Fruit fly (Drosophila melanogaster) whole organism, embryonic: Measurements from ENCODE around the gene et.

ENCODE experiments used
- Antp ChIP-seq: fragments of 200-800 bp; sonication (Bioruptor generic); optimal IDR thresholded peaks from 3 replicates; lab custom pipeline; 2016; ENCODE audit warnings: missing biosample characterization, missing genetic modification characterization
- B-H2 ChIP-seq: fragments of 200-800 bp; sonication (Bioruptor generic); optimal IDR thresholded peaks from 2 replicates; lab custom pipeline; 2018; ENCODE audit warnings: missing biosample characterization, mild to moderate bottlenecking, missing genetic modification characterization
- CG13424 ChIP-seq: fragments of 200-800 bp; sonication (Bioruptor generic); optimal IDR thresholded peaks from 2 replicates; lab custom pipeline; 2019; ENCODE audit warnings: missing biosample characterization, mild to moderate bottlenecking, missing genetic modification characterization, moderate library complexity
- CG14014 ChIP-seq: fragments of 200-800 bp; sonication (Bioruptor generic); IDR thresholded peaks from 2 replicates; pipeline ENCODE4 v1.3.6; 2022; ENCODE audit warnings: missing biosample characterization, missing genetic modification characterization
- CG14441 ChIP-seq: fragments of 200-800 bp; sonication (Bioruptor generic); IDR thresholded peaks from 2 replicates; pipeline ENCODE4 v1.3.6; 2022; ENCODE audit warnings: missing biosample characterization, missing genetic modification characterization
- CG17359 ChIP-seq: fragments of 200-800 bp; sonication (Bioruptor generic); optimal IDR thresholded peaks from 3 replicates; lab custom pipeline; 2018; ENCODE audit warnings: missing biosample characterization, mild to moderate bottlenecking, missing genetic modification characterization, moderate library complexity
- CG17829 ChIP-seq: fragments of 200-800 bp; optimal IDR thresholded peaks from 2 replicates; lab custom pipeline; 2019; ENCODE audit warnings: missing biosample characterization, mild to moderate bottlenecking, missing genetic modification characterization, moderate library complexity
- CG18476 ChIP-seq: fragments of 200-800 bp; sonication (Bioruptor generic); optimal IDR thresholded peaks from 2 replicates; lab custom pipeline; 2016; ENCODE audit warnings: missing biosample characterization, mild to moderate bottlenecking, missing genetic modification characterization
- CG18599 ChIP-seq: fragments of 200-800 bp; sonication (Bioruptor generic); optimal IDR thresholded peaks from 3 replicates; lab custom pipeline; 2017; ENCODE audit warnings: missing biosample characterization, missing genetic modification characterization, mild to moderate bottlenecking, moderate library complexity, missing genetic modification reagents
- CG2116 ChIP-seq: fragments of 200-800 bp; sonication (Bioruptor generic); optimal IDR thresholded peaks from 3 replicates; lab custom pipeline; 2018; ENCODE audit warnings: missing biosample characterization, mild to moderate bottlenecking, missing genetic modification characterization
- CG2120 ChIP-seq: fragments of 200-800 bp; sonication (Bioruptor generic); optimal IDR thresholded peaks from 3 replicates; lab custom pipeline; 2016; ENCODE audit warnings: missing biosample characterization, missing genetic modification characterization
- CG2199 ChIP-seq: fragments of 200-800 bp; sonication (Bioruptor generic); IDR thresholded peaks from 3 replicates; pipeline ENCODE4 v1.3.6; 2022; ENCODE audit warnings: missing biosample characterization, missing genetic modification characterization
- CG2678 ChIP-seq: fragments of 200-800 bp; sonication (Bioruptor generic); optimal IDR thresholded peaks from 3 replicates; lab custom pipeline; 2019; ENCODE audit warnings: missing biosample characterization, mild to moderate bottlenecking, missing genetic modification characterization, moderate library complexity
- CG30431 ChIP-seq: fragments of 200-800 bp; sonication (Bioruptor generic); optimal IDR thresholded peaks from 2 replicates; lab custom pipeline; 2017; ENCODE audit warnings: missing biosample characterization, missing genetic modification characterization
- CG31224 ChIP-seq: fragments of 200-800 bp; sonication (Bioruptor generic); IDR thresholded peaks from 2 replicates; pipeline ENCODE4 v1.3.6; 2022; ENCODE audit warnings: missing biosample characterization, missing genetic modification characterization
- CG33213 ChIP-seq: fragments of 200-800 bp; sonication (Bioruptor generic); optimal IDR thresholded peaks from 3 replicates; lab custom pipeline; 2016; ENCODE audit warnings: missing biosample characterization, missing genetic modification characterization
- CG4328 ChIP-seq: fragments of 200-800 bp; sonication (Bioruptor generic); optimal IDR thresholded peaks from 3 replicates; lab custom pipeline; 2017; ENCODE audit warnings: missing biosample characterization, missing genetic modification reagents, missing genetic modification characterization
- CG5953 ChIP-seq: fragments of 200-800 bp; sonication (Bioruptor generic); IDR thresholded peaks from 2 replicates; pipeline ENCODE4 v1.3.6; 2022; ENCODE audit warnings: missing biosample characterization, missing genetic modification characterization
- CG8089 ChIP-seq: fragments of 200-800 bp; sonication (Bioruptor generic); optimal IDR thresholded peaks from 3 replicates; lab custom pipeline; 2016; ENCODE audit warnings: missing biosample characterization, missing genetic modification characterization
- CG9437 ChIP-seq: fragments of 200-800 bp; sonication (Bioruptor generic); optimal IDR thresholded peaks from 2 replicates; lab custom pipeline; 2018; ENCODE audit warnings: missing biosample characterization, mild to moderate bottlenecking, missing genetic modification characterization
- CG9817 ChIP-seq: fragments of 200-800 bp; sonication (Bioruptor generic); optimal IDR thresholded peaks from 2 replicates; lab custom pipeline; 2018; ENCODE audit warnings: missing biosample characterization, mild to moderate bottlenecking, missing genetic modification characterization, moderate library complexity
- Dek ChIP-seq: fragments of 200-800 bp; sonication (Bioruptor generic); optimal IDR thresholded peaks from 3 replicates; lab custom pipeline; 2019; ENCODE audit warnings: missing biosample characterization, mild to moderate bottlenecking, missing genetic modification characterization, moderate library complexity
- Dip3 ChIP-seq: fragments of 200-800 bp; sonication (Bioruptor generic); optimal IDR thresholded peaks from 3 replicates; lab custom pipeline; 2016; ENCODE audit warnings: missing biosample characterization, missing genetic modification characterization
- HLH54F ChIP-seq: fragments of 200-800 bp; sonication (Bioruptor generic); optimal IDR thresholded peaks from 3 replicates; lab custom pipeline; 2016; ENCODE audit warnings: missing biosample characterization, missing genetic modification characterization
- HmgD ChIP-seq: fragments of 200-800 bp; sonication (Bioruptor generic); optimal IDR thresholded peaks from 3 replicates; lab custom pipeline; 2016; ENCODE audit warnings: missing biosample characterization, missing genetic modification characterization
- Hr3 ChIP-seq: fragments of 200-800 bp; sonication (Bioruptor generic); optimal IDR thresholded peaks from 3 replicates; lab custom pipeline; 2016; ENCODE audit warnings: missing biosample characterization, missing genetic modification characterization
- Lhr ChIP-seq: fragments of 200-800 bp; sonication (Bioruptor generic); optimal IDR thresholded peaks from 3 replicates; lab custom pipeline; 2017; ENCODE audit warnings: mild to moderate bottlenecking, missing biosample characterization, missing genetic modification reagents, missing genetic modification characterization
- Med ChIP-seq: fragments of 200-800 bp; sonication (Bioruptor generic); peaks from one replicate; lab custom pipeline; 2016; ENCODE audit warnings: missing biosample characterization, missing genetic modification characterization, mild to moderate bottlenecking, inconsistent platforms, moderate library complexity
- Mrtf ChIP-seq: fragments of 200-800 bp; sonication (Bioruptor generic); IDR thresholded peaks from 3 replicates; pipeline ENCODE4 v1.3.6; 2022; ENCODE audit warnings: missing biosample characterization, missing genetic modification characterization
- NC2α ChIP-seq: fragments of 200-800 bp; sonication (Bioruptor generic); optimal IDR thresholded peaks from 2 replicates; lab custom pipeline; 2016; ENCODE audit warnings: missing biosample characterization, missing genetic modification characterization
- Nf-YC ChIP-seq: fragments of 200-800 bp; optimal IDR thresholded peaks from 3 replicates; lab custom pipeline; 2019; ENCODE audit warnings: missing biosample characterization, mild to moderate bottlenecking, missing genetic modification characterization, moderate library complexity
- Pdp1 ChIP-seq, 2 experiments: fragments of 200-800 bp; sonication (Bioruptor generic); optimal IDR thresholded peaks; 3 replicates each; lab custom pipeline; 2016; ENCODE audit warnings: missing biosample characterization in 2 of 2, missing genetic modification characterization in 2 of 2, mild to moderate bottlenecking in 1 of 2, moderate library complexity in 1 of 2
- ara ChIP-seq: fragments of 200-800 bp; sonication (Bioruptor generic); IDR thresholded peaks from 2 replicates; pipeline ENCODE4 v1.3.6; 2022; ENCODE audit warnings: missing biosample characterization, missing genetic modification characterization
- chm ChIP-seq: fragments of 200-800 bp; sonication (Bioruptor generic); IDR thresholded peaks from 2 replicates; pipeline ENCODE4 v1.3.6; 2022; ENCODE audit warnings: missing biosample characterization, missing genetic modification characterization
- chn ChIP-seq: fragments of 200-800 bp; sonication (Bioruptor generic); optimal IDR thresholded peaks from 2 replicates; lab custom pipeline; 2016; ENCODE audit warnings: missing biosample characterization, missing genetic modification characterization
- ems ChIP-seq: fragments of 200-800 bp; sonication (Bioruptor generic); optimal IDR thresholded peaks from 3 replicates; lab custom pipeline; 2016; ENCODE audit warnings: missing biosample characterization, missing genetic modification characterization
- fru ChIP-seq: fragments of >200 bp; optimal IDR thresholded peaks from 2 replicates; lab custom pipeline; 2017
- kay ChIP-seq: fragments of 200-800 bp; sonication (Bioruptor generic); optimal IDR thresholded peaks from 2 replicates; lab custom pipeline; 2016; ENCODE audit warnings: missing biosample characterization, missing genetic modification characterization
- kni ChIP-seq: fragments of 200-800 bp; sonication (Bioruptor generic); optimal IDR thresholded peaks from 3 replicates; lab custom pipeline; 2017; ENCODE audit warnings: mild to moderate bottlenecking, missing biosample characterization, missing genetic modification reagents, missing genetic modification characterization
- lab ChIP-seq: fragments of 200-800 bp; sonication (Bioruptor generic); optimal IDR thresholded peaks from 3 replicates; lab custom pipeline; 2017; ENCODE audit warnings: missing biosample characterization, missing genetic modification characterization, mild to moderate bottlenecking, moderate library complexity, missing genetic modification reagents
- nom ChIP-seq: fragments of 200-800 bp; sonication (Bioruptor generic); optimal IDR thresholded peaks from 2 replicates; lab custom pipeline; 2017; ENCODE audit warnings: missing biosample characterization, missing genetic modification characterization, mild to moderate bottlenecking, moderate library complexity, missing genetic modification reagents
- org-1 ChIP-seq: fragments of 200-800 bp; sonication (Bioruptor generic); optimal IDR thresholded peaks from 2 replicates; lab custom pipeline; 2017; ENCODE audit warnings: missing biosample characterization, missing genetic modification characterization
- p53 ChIP-seq: fragments of 200-800 bp; sonication (Bioruptor generic); optimal IDR thresholded peaks from 2 replicates; lab custom pipeline; 2016; ENCODE audit warnings: missing biosample characterization, missing genetic modification characterization
- pnt ChIP-seq: fragments of 200-800 bp; sonication (Bioruptor generic); optimal IDR thresholded peaks from 3 replicates; lab custom pipeline; 2016; ENCODE audit warnings: missing biosample characterization, missing genetic modification characterization
- row ChIP-seq: fragments of 200-800 bp; sonication (Bioruptor generic); IDR thresholded peaks from 3 replicates; pipeline ENCODE4 v1.3.6; 2022; ENCODE audit warnings: missing biosample characterization, missing genetic modification characterization
- slou ChIP-seq: fragments of 200-800 bp; sonication (Bioruptor generic); optimal IDR thresholded peaks from 3 replicates; lab custom pipeline; 2016; ENCODE audit warnings: missing biosample characterization, missing genetic modification characterization
- stwl ChIP-seq: fragments of 200-800 bp; sonication (Bioruptor generic); optimal IDR thresholded peaks from 3 replicates; lab custom pipeline; 2018; ENCODE audit warnings: missing biosample characterization, mild to moderate bottlenecking, missing genetic modification characterization, moderate library complexity
- tna ChIP-seq: fragments of 200-800 bp; sonication (Bioruptor generic); IDR thresholded peaks from 2 replicates; pipeline ENCODE4 v1.3.6; 2022; ENCODE audit warnings: missing biosample characterization, missing genetic modification characterization; ENCODE audit not compliant: partially characterized antibody
- unpg ChIP-seq: fragments of 200-800 bp; sonication (Bioruptor generic); optimal IDR thresholded peaks from 3 replicates; lab custom pipeline; 2018; ENCODE audit warnings: missing biosample characterization, mild to moderate bottlenecking, missing genetic modification characterization, moderate library complexity
- vvl ChIP-seq: fragments of 200-800 bp; sonication (Bioruptor generic); IDR thresholded peaks from 2 replicates; pipeline ENCODE4 v1.3.6; 2022; ENCODE audit warnings: missing biosample characterization, missing genetic modification characterization
- z ChIP-seq: fragments of 200-800 bp; sonication (Bioruptor generic); IDR thresholded peaks from 3 replicates; pipeline ENCODE4 v1.3.6; 2022; ENCODE audit warnings: missing biosample characterization, missing genetic modification characterization

The et gene

DNA sequence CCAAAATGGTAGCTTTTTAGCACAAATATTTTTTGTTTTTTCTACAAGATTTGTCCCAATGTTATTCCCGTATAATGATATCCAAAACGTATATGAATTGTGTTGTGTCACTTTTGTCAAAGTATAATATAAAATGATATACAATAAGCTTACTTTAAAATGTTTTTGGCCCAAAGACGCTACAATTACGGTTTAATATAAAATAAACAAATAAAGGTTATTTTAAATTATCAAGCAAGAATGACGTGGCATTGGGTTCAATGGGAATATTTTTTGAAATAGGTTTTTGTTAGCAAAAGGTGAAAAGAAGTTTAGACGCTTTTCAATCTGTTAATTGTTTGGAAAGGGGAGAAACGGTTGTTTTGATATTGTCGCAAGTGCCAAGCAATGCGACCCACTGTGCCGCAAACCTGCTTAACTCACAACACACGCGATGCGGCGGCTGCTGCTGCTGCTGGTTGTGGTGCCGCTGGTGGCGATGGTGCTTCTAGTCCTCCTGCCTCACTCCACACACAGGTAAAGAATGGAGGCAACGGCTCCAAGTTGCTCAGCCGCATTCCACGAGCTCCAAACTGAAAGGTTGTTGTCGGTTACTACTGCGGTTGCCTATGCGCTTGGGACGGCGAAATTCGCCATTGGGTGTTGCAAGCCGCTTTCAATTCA, 12.4 kb downstream of the et start (continued):
- TF ChIP-seq kni (GFP tag; lab: Kevin White, UChicago), result peak; percentile 50
- peak; percentile 28 for TF ChIP-seq CG4328
- TF ChIP-seq CG2678, result peak; percentile 76
- no peak; the same call in 1 of the 2 replicates for TF ChIP-seq CG14014
- peak; percentile 4 for TF ChIP-seq CG30431 (GFP tag; lab: Kevin White, UChicago)
- no peak for TF ChIP-seq nom (GFP tag; lab: Kevin White, UChicago)
- TF ChIP-seq pnt, result no peak
- no peak for TF ChIP-seq vvl
- peak; percentile 62 for TF ChIP-seq Nf-YC
- no peak for TF ChIP-seq CG8089
- peak; percentile 5 for TF ChIP-seq CG2116 (GFP tag; lab: Kevin White, UChicago)
- no peak for TF ChIP-seq CG14441
- peak; percentile 55 for TF ChIP-seq CG18476 (GFP tag; lab: Kevin White, UChicago)
- TF ChIP-seq z (GFP tag; lab: Robert Waterston, UW), result no peak
- no peak for TF ChIP-seq chn (GFP tag; lab: Kevin White, UChicago)
- TF ChIP-seq p53 (GFP tag; lab: Kevin White, UChicago), result no peak
- TF ChIP-seq CG9437 (GFP tag; lab: Kevin White, UChicago), result peak; percentile 76
- peak; percentile 35 for TF ChIP-seq CG17359 (tag; lab: Kevin White, UChicago)
- TF ChIP-seq Pdp1 (GFP tag; optimal IDR thresholded peaks at IDR 0.05; lab: Kevin White, UChicago), result peak; percentile 14 to 21
- peak; percentile 22 for TF ChIP-seq Antp (GFP tag; lab: Kevin White, UChicago)
- no peak for TF ChIP-seq B-H2 (GFP tag; lab: Kevin White, UChicago)
- TF ChIP-seq row (GFP tag; lab: Robert Waterston, UW), result peak; percentile 71
- peak; percentile 50 for TF ChIP-seq lab (GFP tag; lab: Kevin White, UChicago)
- peak; percentile 48 for TF ChIP-seq CG17829 (tag; lab: Kevin White, UChicago)
- TF ChIP-seq CG9817 (tag; lab: Kevin White, UChicago), result peak; percentile 4
- TF ChIP-seq CG2120 (GFP tag; lab: Kevin White, UChicago), result peak; percentile 62
- TF ChIP-seq Dek (tag; lab: Kevin White, UChicago), result peak; percentile 32
- no peak for TF ChIP-seq NC2α
- peak; percentile 37 for TF ChIP-seq HLH54F
- no peak for TF ChIP-seq fru
- TF ChIP-seq org-1, result peak; percentile 51
- TF ChIP-seq CG2199 (GFP tag; lab: Robert Waterston, UW), result no peak
- TF ChIP-seq CG5953 (GFP tag; lab: Robert Waterston, UW), result no peak
- TF ChIP-seq chm (GFP tag; lab: Robert Waterston, UW), result no peak
- no peak for TF ChIP-seq stwl
- no peak for TF ChIP-seq CG33213
- no peak for TF ChIP-seq unpg (GFP tag; lab: Kevin White, UChicago)
- no peak for TF ChIP-seq Mrtf (GFP tag; lab: Robert Waterston, UW)
- no peak for TF ChIP-seq ara (GFP tag; lab: Robert Waterston, UW)
- no peak for TF ChIP-seq Dip3
- TF ChIP-seq Med (GFP tag; lab: Kevin White, UChicago), result peak; percentile 64
- no peak for TF ChIP-seq HmgD (GFP tag; lab: Kevin White, UChicago)
- peak; percentile 65 for TF ChIP-seq CG13424 (tag; lab: Kevin White, UChicago)
- no peak for TF ChIP-seq slou (GFP tag; lab: Kevin White, UChicago)
- TF ChIP-seq Hr3 (GFP tag; lab: Kevin White, UChicago), result peak; percentile 25
- TF ChIP-seq CG31224, result no peak
- TF ChIP-seq kay (GFP tag; lab: Kevin White, UChicago), result no peak
- no peak for TF ChIP-seq Lhr (GFP tag; lab: Kevin White, UChicago)
- no peak for TF ChIP-seq tna (GFP tag; lab: Robert Waterston, UW)
- no peak for TF ChIP-seq ems
- TF ChIP-seq CG18599 (GFP tag; lab: Kevin White, UChicago), result peak; percentile 52
